Fruit fly (Drosophila melanogaster) whole organism, pupa: ENCODE data around the gene CG1806.

Experiments used
- CG12605 ChIP-seq: fragments of 200-800 bp; sonication (Bioruptor generic); IDR thresholded peaks from 2 replicates; pipeline ENCODE4 v1.3.6; 2022; ENCODE audit warnings: missing biosample characterization, missing genetic modification characterization
- CG32121 ChIP-seq: fragments of 200-800 bp; sonication (Bioruptor generic); IDR thresholded peaks from 2 replicates; pipeline ENCODE4 v1.3.6; 2022; ENCODE audit warnings: missing biosample characterization, missing genetic modification characterization
- CG8301 ChIP-seq: fragments of 200-800 bp; sonication (Bioruptor generic); optimal IDR thresholded peaks from 2 replicates; lab custom pipeline; 2018; ENCODE audit warnings: missing biosample characterization, mild to moderate bottlenecking, missing genetic modification characterization
- EcR ChIP-seq: fragments of 200-800 bp; sonication (Bioruptor generic); optimal IDR thresholded peaks from 3 replicates; lab custom pipeline; 2019; ENCODE audit warnings: missing biosample characterization, missing genetic modification characterization, mild to moderate bottlenecking, moderate library complexity, missing genetic modification reagents
- fd96Ca ChIP-seq: fragments of 200-800 bp; sonication (Bioruptor generic); IDR thresholded peaks from 3 replicates; pipeline ENCODE4 v1.3.6; 2022; ENCODE audit warnings: missing biosample characterization, missing genetic modification characterization
- gl ChIP-seq: fragments of 200-800 bp; sonication (Bioruptor generic); optimal IDR thresholded peaks from 2 replicates; lab custom pipeline; 2018; ENCODE audit warnings: missing biosample characterization, mild to moderate bottlenecking, missing genetic modification characterization
- rn ChIP-seq: fragments of 200-800 bp; sonication (Bioruptor generic); IDR thresholded peaks from 2 replicates; pipeline ENCODE4 v1.3.6; 2022; ENCODE audit warnings: missing biosample characterization, missing genetic modification characterization

dm6 chrX:12059495-12059894 is 52.5 kb downstream of the CG1806 start, which contains the start of gene Muc11A:
- no peak for TF ChIP-seq fd96Ca (GFP tag; lab: Robert Waterston, UW)
- TF ChIP-seq CG8301, result no peak
- TF ChIP-seq CG32121, result no peak
- no peak for TF ChIP-seq rn (GFP tag; lab: Robert Waterston, UW)
- no peak for TF ChIP-seq EcR
- no peak for TF ChIP-seq CG12605 (GFP tag; lab: Robert Waterston, UW)
- TF ChIP-seq gl (tag; lab: Kevin White, UChicago), result no peak
